Worm (Caenorhabditis elegans): ENCODE data around the gene srbc-54.

DNA sequence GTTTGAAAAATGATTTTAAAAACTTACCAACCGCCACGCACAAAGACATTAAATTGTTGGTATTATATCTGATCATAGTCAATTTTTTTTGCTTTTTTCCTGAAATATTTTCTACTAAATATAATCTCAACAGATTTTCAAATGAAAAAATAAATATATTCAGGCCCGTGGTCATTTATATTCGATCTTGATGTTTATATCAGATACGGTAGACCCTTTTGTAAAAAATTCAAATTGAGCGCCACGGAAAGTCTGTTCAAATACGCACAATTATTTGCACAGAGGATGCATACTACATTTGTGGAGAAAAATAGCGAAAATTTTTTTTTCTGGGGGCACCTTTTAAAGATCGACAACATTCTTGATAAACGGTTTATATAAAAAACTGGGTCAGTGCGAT is 41.1 kb downstream of the srbc-54 start, which contains the start of gene T26E4.4:
- TF ChIP-seq ama-1 (optimal IDR thresholded peaks at IDR 0.05) (no peak), sea-1 (GFP tag; conservative IDR thresholded peaks at IDR 0.05) (no peak), ceh-36 (tag; optimal IDR thresholded peaks at IDR 0.05) (no peak), flt-1 (GFP tag; IDR thresholded peaks at IDR 0.05) (no peak), ceh-13 (GFP tag; optimal IDR thresholded peaks at IDR 0.05) (no peak), scrt-1 (GFP tag; IDR thresholded peaks at IDR 0.05) (no peak), aly-1 (tag; optimal IDR thresholded peaks at IDR 0.05) (no peak), tbx-11 (GFP tag; IDR thresholded peaks at IDR 0.05) (no peak), tbx-37 (GFP tag; conservative IDR thresholded peaks at IDR 0.05) (no peak), ets-7 (tag; optimal IDR thresholded peaks at IDR 0.05) (no peak), pes-1 (GFP tag; IDR thresholded peaks at IDR 0.05) (no peak), hnd-1 (tag; optimal IDR thresholded peaks at IDR 0.05) (no peak), hmg-4 (GFP tag; optimal IDR thresholded peaks at IDR 0.05) (no peak)

Data from whole organism, early embryonic.